Fruit fly (Drosophila melanogaster) whole organism, embryonic: Measurements from ENCODE around the gene CG16790.

Experiments used
- Aef1 ChIP-seq: fragments of 200-800 bp; sonication (Bioruptor generic); IDR thresholded peaks from 3 replicates; pipeline ENCODE4 v1.3.6; 2022; ENCODE audit warnings: missing biosample characterization, missing genetic modification characterization
- B-H1 ChIP-seq: fragments of 200-800 bp; sonication (Bioruptor generic); IDR thresholded peaks from 3 replicates; pipeline ENCODE4 v1.3.6; 2022; ENCODE audit warnings: missing biosample characterization, missing genetic modification characterization
- BEAF-32 ChIP-seq: fragments of 200-800 bp; sonication (Bioruptor generic); optimal IDR thresholded peaks from 3 replicates; lab custom pipeline; 2017; ENCODE audit warnings: missing biosample characterization, missing genetic modification characterization, mild to moderate bottlenecking, moderate library complexity, missing genetic modification reagents
- Bgb ChIP-seq: fragments of 200-800 bp; sonication (Bioruptor generic); IDR thresholded peaks from 2 replicates; pipeline ENCODE4 v1.3.6; 2022; ENCODE audit warnings: missing biosample characterization, missing genetic modification characterization; ENCODE audit not compliant: partially characterized antibody
- CG10462 ChIP-seq: fragments of 200-800 bp; sonication (Bioruptor generic); optimal IDR thresholded peaks from 2 replicates; lab custom pipeline; 2016; ENCODE audit warnings: missing biosample characterization, missing genetic modification characterization
- CG13624 ChIP-seq: fragments of 200-800 bp; sonication (Bioruptor generic); optimal IDR thresholded peaks from 2 replicates; lab custom pipeline; 2016; ENCODE audit warnings: missing biosample characterization, missing genetic modification characterization
- CG14050 ChIP-seq: fragments of 200-800 bp; sonication (Bioruptor generic); IDR thresholded peaks from 3 replicates; pipeline ENCODE4 v1.3.6; 2022; ENCODE audit warnings: missing biosample characterization, missing genetic modification characterization
- CG14710 ChIP-seq: fragments of 200-800 bp; sonication (Bioruptor generic); optimal IDR thresholded peaks from 3 replicates; lab custom pipeline; 2019; ENCODE audit warnings: missing biosample characterization, mild to moderate bottlenecking, missing genetic modification characterization, moderate library complexity
- CG1602 ChIP-seq: fragments of 200-800 bp; sonication (Bioruptor generic); optimal IDR thresholded peaks from 3 replicates; lab custom pipeline; 2016; ENCODE audit warnings: missing biosample characterization, missing genetic modification characterization
- CG16779 ChIP-seq: fragments of 200-800 bp; sonication (Bioruptor generic); IDR thresholded peaks from 2 replicates; pipeline ENCODE4 v1.3.6; 2022; ENCODE audit warnings: missing biosample characterization, missing genetic modification characterization
- CG17385 ChIP-seq: fragments of 200-800 bp; sonication (Bioruptor generic); optimal IDR thresholded peaks from 3 replicates; lab custom pipeline; 2018; ENCODE audit warnings: missing biosample characterization, mild to moderate bottlenecking, missing genetic modification characterization
- CG1792 ChIP-seq: fragments of 200-800 bp; sonication (Bioruptor generic); optimal IDR thresholded peaks from 2 replicates; lab custom pipeline; 2016; ENCODE audit warnings: missing biosample characterization, missing genetic modification characterization
- CG3065 ChIP-seq: fragments of 200-800 bp; sonication (Bioruptor generic); optimal IDR thresholded peaks from 2 replicates; lab custom pipeline; 2016; ENCODE audit warnings: missing biosample characterization, missing genetic modification characterization
- CG31365 ChIP-seq: fragments of 200-800 bp; sonication (Bioruptor generic); optimal IDR thresholded peaks from 2 replicates; lab custom pipeline; 2018; ENCODE audit warnings: missing biosample characterization, mild to moderate bottlenecking, missing genetic modification characterization
- CG31388 ChIP-seq: fragments of 200-800 bp; sonication (Bioruptor generic); optimal IDR thresholded peaks from 2 replicates; lab custom pipeline; 2016; ENCODE audit warnings: missing biosample characterization, missing genetic modification characterization
- CG32767 ChIP-seq: fragments of 200-800 bp; sonication (Bioruptor generic); IDR thresholded peaks from 2 replicates; pipeline ENCODE4 v1.3.6; 2022; ENCODE audit warnings: missing biosample characterization, missing genetic modification characterization
- CG3281 ChIP-seq: fragments of 200-800 bp; sonication (Bioruptor generic); optimal IDR thresholded peaks from 3 replicates; lab custom pipeline; 2017; ENCODE audit warnings: missing biosample characterization, mild to moderate bottlenecking, missing genetic modification characterization
- CG3847 ChIP-seq: fragments of 200-800 bp; sonication (Bioruptor generic); IDR thresholded peaks from 2 replicates; pipeline ENCODE4 v1.3.6; 2022; ENCODE audit warnings: missing biosample characterization, missing genetic modification characterization
- CG4617 ChIP-seq: fragments of 200-800 bp; sonication (Bioruptor generic); optimal IDR thresholded peaks from 3 replicates; lab custom pipeline; 2016; ENCODE audit warnings: missing biosample characterization, missing genetic modification characterization, borderline replicate concordance
- CG4820 ChIP-seq: fragments of 200-800 bp; sonication (Bioruptor generic); optimal IDR thresholded peaks from 3 replicates; lab custom pipeline; 2016; ENCODE audit warnings: missing biosample characterization, missing genetic modification characterization
- CG6272 ChIP-seq: fragments of 200-800 bp; sonication (Bioruptor generic); IDR thresholded peaks from 2 replicates; pipeline ENCODE4 v1.3.6; 2022; ENCODE audit warnings: missing biosample characterization, missing genetic modification characterization
- CG7839 ChIP-seq: fragments of 200-800 bp; sonication (Bioruptor generic); optimal IDR thresholded peaks from 3 replicates; lab custom pipeline; 2018; ENCODE audit warnings: missing biosample characterization, mild to moderate bottlenecking, missing genetic modification characterization, moderate library complexity
- CG8388 ChIP-seq: fragments of 200-800 bp; sonication (Bioruptor generic); optimal IDR thresholded peaks from 2 replicates; lab custom pipeline; 2019; ENCODE audit warnings: missing biosample characterization, mild to moderate bottlenecking, missing genetic modification characterization, moderate library complexity
- CG9727 ChIP-seq: fragments of 200-800 bp; sonication (Bioruptor generic); optimal IDR thresholded peaks from 3 replicates; lab custom pipeline; 2017; ENCODE audit warnings: missing biosample characterization, mild to moderate bottlenecking, missing genetic modification characterization
- CG9797 ChIP-seq: fragments of 200-800 bp; sonication (Bioruptor generic); optimal IDR thresholded peaks from 3 replicates; lab custom pipeline; 2018; ENCODE audit warnings: missing biosample characterization, mild to moderate bottlenecking, missing genetic modification characterization
- Dad ChIP-seq: fragments of 200-800 bp; sonication (Bioruptor generic); optimal IDR thresholded peaks from 3 replicates; lab custom pipeline; 2016; ENCODE audit warnings: missing biosample characterization, missing genetic modification characterization
- HLH3B ChIP-seq: fragments of 200-800 bp; sonication (Bioruptor generic); IDR thresholded peaks from 2 replicates; pipeline ENCODE4 v1.3.6; 2022; ENCODE audit warnings: missing biosample characterization, missing genetic modification characterization
- MESR4 ChIP-seq: fragments of 200-800 bp; sonication (Bioruptor generic); optimal IDR thresholded peaks from 2 replicates; lab custom pipeline; 2018; ENCODE audit warnings: missing biosample characterization, mild to moderate bottlenecking, missing genetic modification characterization, moderate library complexity
- Meics ChIP-seq: fragments of 200-800 bp; sonication (Bioruptor generic); optimal IDR thresholded peaks from 2 replicates; lab custom pipeline; 2017; ENCODE audit warnings: missing biosample characterization, mild to moderate bottlenecking, missing genetic modification characterization
- Pdp1 ChIP-seq, 2 experiments: fragments of 200-800 bp; sonication (Bioruptor generic); optimal IDR thresholded peaks; 3 replicates each; lab custom pipeline; 2016; ENCODE audit warnings: missing biosample characterization in 2 of 2, missing genetic modification characterization in 2 of 2, mild to moderate bottlenecking in 1 of 2, moderate library complexity in 1 of 2
- Scr ChIP-seq: fragments of 200-800 bp; sonication (Bioruptor generic); IDR thresholded peaks from 2 replicates; pipeline ENCODE4 v1.3.6; 2022; ENCODE audit warnings: missing biosample characterization, missing genetic modification characterization; ENCODE audit not compliant: partially characterized antibody
- Ssrp ChIP-seq: fragments of 200-800 bp; sonication (Bioruptor generic); optimal IDR thresholded peaks from 2 replicates; lab custom pipeline; 2018; ENCODE audit warnings: missing biosample characterization, mild to moderate bottlenecking, missing genetic modification characterization, moderate library complexity
- Tbp ChIP-seq: fragments of >200 bp; optimal IDR thresholded peaks from 2 replicates; lab custom pipeline; 2018; ENCODE audit warnings: missing biosample characterization, missing genetic modification characterization
- Vsx1 ChIP-seq: fragments of 200-800 bp; sonication (Bioruptor generic); optimal IDR thresholded peaks from 2 replicates; lab custom pipeline; 2017; ENCODE audit warnings: missing biosample characterization, mild to moderate bottlenecking, missing genetic modification characterization, missing genetic modification reagents
- crc ChIP-seq: fragments of 200-800 bp; sonication (Bioruptor generic); optimal IDR thresholded peaks from 2 replicates; lab custom pipeline; 2016; ENCODE audit warnings: missing biosample characterization, missing genetic modification characterization
- croc ChIP-seq: fragments of 200-800 bp; sonication (Bioruptor generic); conservative IDR thresholded peaks from 3 replicates; pipeline ENCODE4 v1.3.6; 2022; ENCODE audit warnings: missing biosample characterization, missing genetic modification characterization
- cwo ChIP-seq: fragments of 200-800 bp; sonication (Bioruptor generic); optimal IDR thresholded peaks from 3 replicates; lab custom pipeline; 2017; ENCODE audit warnings: missing biosample characterization, missing genetic modification characterization, mild to moderate bottlenecking, moderate library complexity, missing genetic modification reagents
- dan ChIP-seq: fragments of 200-800 bp; sonication (Bioruptor generic); IDR thresholded peaks from 2 replicates; pipeline ENCODE4 v1.3.6; 2022; ENCODE audit warnings: missing biosample characterization, missing genetic modification characterization
- dimm ChIP-seq: fragments of 200-800 bp; sonication (Bioruptor generic); IDR thresholded peaks from 2 replicates; pipeline ENCODE4 v1.3.6; 2022; ENCODE audit warnings: missing biosample characterization, missing genetic modification characterization
- inv ChIP-seq: fragments of 200-800 bp; sonication (Bioruptor generic); IDR thresholded peaks from 2 replicates; pipeline ENCODE4 v1.3.6; 2022; ENCODE audit warnings: missing biosample characterization, missing genetic modification characterization; ENCODE audit not compliant: partially characterized antibody
- klu ChIP-seq: fragments of 200-800 bp; sonication (Bioruptor generic); IDR thresholded peaks from 2 replicates; pipeline ENCODE4 v1.3.6; 2022; ENCODE audit warnings: missing biosample characterization, missing genetic modification characterization
- lmd ChIP-seq: fragments of 200-800 bp; sonication (Bioruptor generic); IDR thresholded peaks from 2 replicates; pipeline ENCODE4 v1.3.6; 2022; ENCODE audit warnings: missing biosample characterization, missing genetic modification characterization
- mam ChIP-seq: fragments of 200-800 bp; sonication (Bioruptor generic); optimal IDR thresholded peaks from 3 replicates; lab custom pipeline; 2016; ENCODE audit warnings: missing biosample characterization, missing genetic modification characterization
- nerfin-2 ChIP-seq: fragments of 200-800 bp; sonication (Bioruptor generic); IDR thresholded peaks from 2 replicates; pipeline ENCODE4 v1.3.6; 2022; ENCODE audit warnings: missing biosample characterization, missing genetic modification characterization; ENCODE audit not compliant: partially characterized antibody
- pfk ChIP-seq: fragments of 200-800 bp; sonication (Bioruptor generic); optimal IDR thresholded peaks from 2 replicates; lab custom pipeline; 2018; ENCODE audit warnings: missing biosample characterization, mild to moderate bottlenecking, missing genetic modification characterization, moderate library complexity
- row ChIP-seq: fragments of 200-800 bp; sonication (Bioruptor generic); IDR thresholded peaks from 3 replicates; pipeline ENCODE4 v1.3.6; 2022; ENCODE audit warnings: missing biosample characterization, missing genetic modification characterization
- salm ChIP-seq: fragments of 200-800 bp; sonication (Bioruptor generic); optimal IDR thresholded peaks from 2 replicates; lab custom pipeline; 2018; ENCODE audit warnings: missing biosample characterization, mild to moderate bottlenecking, missing genetic modification characterization
- tio ChIP-seq: fragments of 200-800 bp; sonication (Bioruptor generic); optimal IDR thresholded peaks from 2 replicates; lab custom pipeline; 2017; ENCODE audit warnings: missing biosample characterization, missing genetic modification characterization, inconsistent platforms
- tll ChIP-seq, 2 experiments: fragments of 200-800 bp in 1 of 2; fragments of >200 bp in 1 of 2; sonication (Bioruptor generic) in 1 of 2; optimal IDR thresholded peaks; 2 replicates each; lab custom pipeline; 2017 to 2019; ENCODE audit warnings: missing biosample characterization in 2 of 2, missing genetic modification characterization in 2 of 2, mild to moderate bottlenecking in 1 of 2, moderate library complexity in 1 of 2

The CG16790 gene

dm6 chr3R:9555334-9555974 lies 14.6 kb downstream of the CG16790 start, which contains the start of the genes CG9386 and BckdhA (continued):
- TF ChIP-seq Scr (GFP tag; lab: Robert Waterston, UW) (peak; percentile 81), BEAF-32 (GFP tag; lab: Kevin White, UChicago) (peak; percentile 84), CG9797 (GFP tag; lab: Kevin White, UChicago) (no peak), CG3065 (GFP tag; lab: Kevin White, UChicago) (no peak), pfk (no peak), CG7839 (peak; percentile 59), CG14050 (GFP tag; lab: Robert Waterston, UW) (no peak), salm (tag; lab: Kevin White, UChicago) (no peak), Tbp (no peak), Ssrp (peak; percentile 35), CG31365 (tag; lab: Kevin White, UChicago) (no peak), nerfin-2 (GFP tag; lab: Robert Waterston, UW) (peak; percentile 60; the same call in 1 of the 2 replicates), croc (GFP tag; lab: Robert Waterston, UW) (no peak), CG9727 (peak; percentile 68), CG4617 (GFP tag; lab: Kevin White, UChicago) (no peak), lmd (GFP tag; lab: Robert Waterston, UW) (peak; percentile 48; the same call in 1 of the 2 replicates), CG3847 (no peak), dan (GFP tag; lab: Robert Waterston, UW) (no peak), CG32767 (0 out of 2 replicates have a peak, but pooled peaks have one; percentile 38), CG1602 (GFP tag; lab: Kevin White, UChicago) (peak; percentile 30), mam (GFP tag; lab: Kevin White, UChicago) (peak; percentile 75), row (GFP tag; lab: Robert Waterston, UW) (peak; percentile 80), CG3281 (GFP tag; lab: Kevin White, UChicago) (peak; percentile 44), Pdp1 (GFP tag; optimal IDR thresholded peaks at IDR 0.05; lab: Kevin White, UChicago) (peak; percentile 54 to 99), MESR4 (peak; percentile 68), crc (GFP tag; lab: Kevin White, UChicago) (no peak), CG6272 (GFP tag; lab: Robert Waterston, UW) (peak; percentile 37; the same call in 1 of the 2 replicates), B-H1 (GFP tag; lab: Robert Waterston, UW) (no peak), Dad (peak; percentile 20), CG1792 (GFP tag; lab: Kevin White, UChicago) (no peak), CG13624 (peak; percentile 68), CG10462 (GFP tag; lab: Kevin White, UChicago) (no peak), tio (GFP tag; lab: Kevin White, UChicago) (no peak), CG4820 (GFP tag; lab: Kevin White, UChicago) (peak; percentile 14), Aef1 (peak; percentile 13; the same call in 1 of the 3 replicates), Vsx1 (GFP tag; lab: Kevin White, UChicago) (no peak), HLH3B (no peak), Meics (GFP tag; lab: Kevin White, UChicago) (peak; percentile 67), CG16779 (GFP tag; lab: Robert Waterston, UW) (no peak), Bgb (GFP tag; lab: Robert Waterston, UW) (peak; percentile 69), klu (GFP tag; lab: Robert Waterston, UW) (no peak), dimm (GFP tag; lab: Robert Waterston, UW) (no peak), CG17385 (peak; percentile 93), inv (peak; percentile 54), cwo (GFP tag; lab: Kevin White, UChicago) (peak; percentile 54), CG31388 (no peak), tll (GFP tag; optimal IDR thresholded peaks at IDR 0.05; lab: Kevin White, UChicago) (no peak), CG14710 (peak; percentile 66), CG8388 (peak; percentile 5)
